Worm (Caenorhabditis elegans): ENCODE data around the gene vps-24.

DNA sequence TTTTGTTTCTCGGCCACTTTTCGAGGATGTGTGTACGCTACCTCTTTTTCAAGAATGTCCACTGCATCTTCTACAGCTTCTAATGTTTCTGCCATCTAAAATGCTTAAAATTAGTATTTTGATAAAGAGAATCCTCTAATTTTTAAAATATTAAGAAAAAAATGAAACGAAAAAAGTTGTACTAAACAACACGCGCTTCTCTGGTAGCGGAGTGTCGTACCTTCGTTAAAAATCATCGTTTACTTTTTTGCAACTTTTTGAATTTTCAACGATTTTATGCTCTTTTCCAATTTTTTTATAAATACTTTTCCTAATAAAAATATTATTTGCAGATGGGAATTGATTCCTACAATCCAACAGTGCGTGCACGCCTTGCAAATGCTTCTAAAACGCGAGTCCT lies 48.1 kb upstream of the vps-24 start, which contains the start of the genes gldi-11 and ZK546.2:
- TF ChIP-seq ceh-19 (GFP tag; optimal IDR thresholded peaks at IDR 0.05), result no peak
- no peak for TF ChIP-seq elt-2 (tag; optimal IDR thresholded peaks at IDR 0.05)
- no peak for TF ChIP-seq lim-6 (tag; optimal IDR thresholded peaks at IDR 0.05)
- no peak for TF ChIP-seq T23F11.4 (GFP tag; optimal IDR thresholded peaks at IDR 0.05)
- no peak for TF ChIP-seq ceh-45 (GFP tag; IDR thresholded peaks at IDR 0.05)
- TF ChIP-seq sox-4 (tag; optimal IDR thresholded peaks at IDR 0.05), result no peak
- TF ChIP-seq ceh-31 (tag; optimal IDR thresholded peaks at IDR 0.05), result no peak
- TF ChIP-seq pros-1 (tag; optimal IDR thresholded peaks at IDR 0.05), result no peak
- TF ChIP-seq unc-55 (GFP tag; optimal IDR thresholded peaks at IDR 0.05), result no peak
- TF ChIP-seq ceh-24 (tag; optimal IDR thresholded peaks at IDR 0.05), result no peak
- no peak for TF ChIP-seq npax-4 (tag; optimal IDR thresholded peaks at IDR 0.05)
- TF ChIP-seq nfya-1 (tag; optimal IDR thresholded peaks at IDR 0.05), result no peak
